Fruit fly (Drosophila melanogaster) whole organism, prepupa: Measurements from ENCODE around the gene CG14321.

Experiments
- CG3032 ChIP-seq: fragments of 200-800 bp; optimal IDR thresholded peaks from 2 replicates; lab custom pipeline; 2019; ENCODE audit warnings: missing biosample characterization, mild to moderate bottlenecking, missing genetic modification characterization, moderate library complexity
- CG6854 ChIP-seq: fragments of 200-800 bp; sonication (Bioruptor generic); optimal IDR thresholded peaks from 2 replicates; lab custom pipeline; 2017; ENCODE audit warnings: missing biosample characterization, mild to moderate bottlenecking, missing genetic modification characterization
- CG7368 ChIP-seq: fragments of 200-800 bp; sonication (Bioruptor generic); optimal IDR thresholded peaks from 3 replicates; lab custom pipeline; 2016; ENCODE audit warnings: missing biosample characterization, missing genetic modification characterization
- achi ChIP-seq: fragments of 200-800 bp; sonication (Bioruptor generic); optimal IDR thresholded peaks from 3 replicates; lab custom pipeline; 2016; ENCODE audit warnings: missing biosample characterization, missing genetic modification characterization
- acj6 ChIP-seq: fragments of 200-800 bp; sonication (Bioruptor generic); optimal IDR thresholded peaks from 3 replicates; lab custom pipeline; 2016; ENCODE audit warnings: missing biosample characterization, missing genetic modification characterization

dm6 chr3R:17699891-17700487, 33.4 kb upstream of the CG14321 start:
- TF ChIP-seq achi (GFP tag; lab: Kevin White, UChicago) = no peak
- no peak for TF ChIP-seq CG3032 (tag; lab: Kevin White, UChicago)
- no peak for TF ChIP-seq acj6 (GFP tag; lab: Kevin White, UChicago)
- no peak for TF ChIP-seq CG7368 (GFP tag; lab: Kevin White, UChicago)
- peak; percentile 82 for TF ChIP-seq CG6854 (GFP tag; lab: Kevin White, UChicago)
